Fruit fly (Drosophila melanogaster) whole organism, adult: ENCODE results near the gene CG31249.

Experiments used
- CG11617 ChIP-seq: fragments of 200-800 bp; sonication (Bioruptor generic); optimal IDR thresholded peaks from 2 replicates; lab custom pipeline; 2017; ENCODE audit warnings: mild to moderate bottlenecking, missing biosample characterization, missing genetic modification reagents, missing genetic modification characterization
- CG12768 ChIP-seq: fragments of 200-800 bp; sonication (Bioruptor generic); optimal IDR thresholded peaks from 2 replicates; lab custom pipeline; 2017; ENCODE audit warnings: missing biosample characterization, missing genetic modification characterization, mild to moderate bottlenecking, moderate library complexity, missing genetic modification reagents
- CG14711 ChIP-seq: fragments of 200-800 bp; sonication (Bioruptor generic); optimal IDR thresholded peaks from 2 replicates; lab custom pipeline; 2018; ENCODE audit warnings: missing biosample characterization, mild to moderate bottlenecking, missing genetic modification characterization, moderate library complexity
- CG1620 ChIP-seq: fragments of 200-800 bp; sonication (Bioruptor generic); optimal IDR thresholded peaks from 2 replicates; lab custom pipeline; 2016; ENCODE audit warnings: missing biosample characterization, missing genetic modification characterization
- CG33017 ChIP-seq: fragments of 200-800 bp; sonication (Bioruptor generic); optimal IDR thresholded peaks from 2 replicates; lab custom pipeline; 2018; ENCODE audit warnings: missing biosample characterization, mild to moderate bottlenecking, missing genetic modification characterization, moderate library complexity
- CG5204 ChIP-seq: fragments of 200-800 bp; sonication (Bioruptor generic); optimal IDR thresholded peaks from 2 replicates; lab custom pipeline; 2016; ENCODE audit warnings: missing biosample characterization, missing genetic modification characterization
- CG7045 ChIP-seq: fragments of 200-800 bp; sonication (Bioruptor generic); optimal IDR thresholded peaks from 2 replicates; lab custom pipeline; 2017; ENCODE audit warnings: missing biosample characterization, mild to moderate bottlenecking, missing genetic modification characterization
- CG7101 ChIP-seq: fragments of 200-800 bp; sonication (Bioruptor generic); optimal IDR thresholded peaks from 2 replicates; lab custom pipeline; 2018; ENCODE audit warnings: missing biosample characterization, mild to moderate bottlenecking, missing genetic modification characterization, moderate library complexity
- Clk ChIP-seq: fragments of 200-800 bp; sonication (Bioruptor generic); optimal IDR thresholded peaks from 2 replicates; lab custom pipeline; 2017; ENCODE audit warnings: missing biosample characterization, missing genetic modification characterization
- Crg-1 ChIP-seq: fragments of 200-800 bp; sonication (Bioruptor generic); optimal IDR thresholded peaks from 2 replicates; lab custom pipeline; 2016; ENCODE audit warnings: missing biosample characterization, missing genetic modification characterization
- Hr96 ChIP-seq: fragments of 200-800 bp; sonication (Bioruptor generic); optimal IDR thresholded peaks from 2 replicates; lab custom pipeline; 2016; ENCODE audit warnings: missing biosample characterization, missing genetic modification characterization
- Mnt ChIP-seq: fragments of 200-800 bp; sonication (Bioruptor generic); optimal IDR thresholded peaks from 2 replicates; lab custom pipeline; 2016; ENCODE audit warnings: missing biosample characterization, mild to moderate bottlenecking, missing genetic modification characterization
- bab1 ChIP-seq: fragments of 200-800 bp; sonication (Bioruptor generic); optimal IDR thresholded peaks from 3 replicates; lab custom pipeline; 2019; ENCODE audit warnings: missing biosample characterization, mild to moderate bottlenecking, missing genetic modification characterization, moderate library complexity
- cic ChIP-seq: fragments of 200-800 bp; sonication (Bioruptor generic); optimal IDR thresholded peaks from 2 replicates; lab custom pipeline; 2017; ENCODE audit warnings: missing biosample characterization, mild to moderate bottlenecking, missing genetic modification characterization, moderate library complexity
- cnc ChIP-seq, 2 experiments: fragments of >200 bp; optimal IDR thresholded peaks; 2 replicates each; lab custom pipeline; 2017
- kay ChIP-seq: fragments of 200-800 bp; sonication (Bioruptor generic); peaks from one replicate; lab custom pipeline; 2016; ENCODE audit warnings: missing biosample characterization, missing genetic modification characterization, borderline replicate concordance
- ovo ChIP-seq: fragments of 200-800 bp; sonication (Bioruptor generic); optimal IDR thresholded peaks from 2 replicates; lab custom pipeline; 2016; ENCODE audit warnings: missing biosample characterization, missing genetic modification characterization
- pad ChIP-seq: fragments of 200-800 bp; sonication (Bioruptor generic); optimal IDR thresholded peaks from 3 replicates; lab custom pipeline; 2017; ENCODE audit warnings: missing biosample characterization, missing genetic modification characterization, mild to moderate bottlenecking, moderate library complexity, missing genetic modification reagents
- tj ChIP-seq: fragments of 200-800 bp; sonication (Bioruptor generic); optimal IDR thresholded peaks from 3 replicates; lab custom pipeline; 2017; ENCODE audit warnings: missing biosample characterization, mild to moderate bottlenecking, missing genetic modification characterization, moderate library complexity
- toe ChIP-seq: fragments of 200-800 bp; sonication (Bioruptor generic); optimal IDR thresholded peaks from 2 replicates; lab custom pipeline; 2016; ENCODE audit warnings: missing biosample characterization, missing genetic modification characterization

Gene CG31249

dm6 chr3R:17718760-17719625 lies 32.1 kb upstream of the CG31249 start, which contains the start of gene Pxt:
Gene Pxt (plus strand): TSS chr3R:17719454.
- TF ChIP-seq kay (GFP tag; lab: Kevin White, UChicago) (peak; percentile 90), tj (peak; percentile 83), CG33017 (no peak), CG14711 (tag; lab: Kevin White, UChicago) (no peak)

DNA sequence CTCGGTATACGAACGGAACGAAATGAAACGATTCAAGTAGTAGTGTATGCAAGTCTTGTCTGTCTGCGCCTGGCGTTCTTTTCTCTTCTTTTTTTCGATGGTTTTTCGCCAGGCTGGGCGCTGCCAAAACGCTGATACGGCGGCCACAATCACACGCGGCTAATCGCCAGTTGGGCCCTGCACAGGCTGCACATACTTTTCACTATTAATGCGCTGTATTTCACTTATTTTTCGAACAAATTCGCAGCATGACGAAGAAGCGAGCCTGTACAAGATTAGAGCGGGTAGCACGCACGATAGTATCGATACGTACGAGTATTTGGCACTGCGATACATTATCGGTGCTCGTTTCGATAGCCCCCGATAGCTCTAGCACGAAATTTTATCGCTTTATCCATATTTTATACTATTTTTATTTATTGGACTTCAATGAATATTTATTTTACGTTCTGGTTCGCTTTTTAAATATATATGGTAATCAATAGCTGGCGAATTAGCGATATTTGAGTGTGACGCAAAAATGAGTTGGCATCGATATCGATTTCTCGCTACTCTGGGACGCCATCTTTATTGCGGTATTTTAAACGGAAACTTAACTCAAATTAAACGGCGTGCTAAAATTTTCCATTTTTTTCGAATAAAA lies 31.3 kb upstream of the CG31249 start, which contains the start of gene osa:
Gene osa, minus strand, starts transcription at position 300 of the 643 bp plus-strand sequence.
- TF ChIP-seq CG11617 (GFP tag; lab: Kevin White, UChicago) (no peak), ovo (GFP tag; lab: Kevin White, UChicago) (peak; percentile 49), CG14711 (tag; lab: Kevin White, UChicago) (peak; percentile 33), CG1620 (peak; percentile 10), bab1 (GFP tag; lab: Kevin White, UChicago) (peak; percentile 61), CG7045 (GFP tag; lab: Kevin White, UChicago) (no peak), Clk (GFP tag; lab: Kevin White, UChicago) (no peak), Hr96 (GFP tag; lab: Kevin White, UChicago) (peak; percentile 40), pad (no peak), Crg-1 (GFP tag; lab: Kevin White, UChicago) (peak; percentile 46), tj (no peak), CG5204 (peak; percentile 33), CG7101 (peak; percentile 14), Mnt (GFP tag; lab: Kevin White, UChicago) (peak; percentile 18), kay (GFP tag; lab: Kevin White, UChicago) (no peak), CG12768 (GFP tag; lab: Kevin White, UChicago) (no peak), CG33017 (no peak), toe (peak; percentile 56), cic (GFP tag; lab: Kevin White, UChicago) (no peak), cnc (optimal IDR thresholded peaks at IDR 0.05; lab: Kevin White, UChicago) (no peak)

DNA sequence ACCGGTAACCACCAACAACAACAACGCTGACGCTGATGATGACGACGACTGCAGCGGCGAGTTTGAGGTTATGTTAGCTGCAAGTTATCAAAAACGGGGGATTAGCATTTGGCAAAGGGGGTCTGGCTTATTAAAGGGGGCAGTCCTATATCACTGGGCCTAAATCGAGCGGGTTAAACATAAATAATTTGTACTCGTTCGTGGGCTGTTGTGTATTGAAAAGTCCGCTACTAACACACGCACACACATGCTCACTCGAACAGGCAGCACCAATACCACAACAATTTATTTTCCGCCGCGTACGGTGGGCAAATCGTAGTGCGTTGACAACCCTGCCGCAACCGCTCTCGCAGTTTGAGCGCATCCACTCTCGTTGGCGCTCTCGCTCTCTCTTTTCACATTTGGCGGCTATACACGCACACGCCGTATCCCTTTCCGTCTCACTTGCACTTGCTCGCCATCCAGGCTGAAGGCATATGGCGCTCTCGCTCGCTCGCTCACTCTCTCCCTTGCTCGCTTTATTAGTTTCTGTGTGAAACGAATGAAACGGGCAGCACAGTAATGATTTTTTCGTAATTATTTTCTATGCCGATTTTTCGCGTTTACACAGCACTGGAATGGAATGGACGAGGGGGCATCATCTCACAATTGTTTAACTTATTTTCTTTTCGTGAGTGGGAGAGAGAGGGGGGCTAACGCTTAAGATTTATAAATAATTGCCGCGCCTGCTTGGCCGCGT lies 30.2 kb upstream of the CG31249 start:
- TF ChIP-seq CG33017 (peak; percentile 34), CG14711 (tag; lab: Kevin White, UChicago) (peak; percentile 99), Hr96 (GFP tag; lab: Kevin White, UChicago) (peak; percentile 44), Mnt (GFP tag; lab: Kevin White, UChicago) (peak; percentile 77), cic (GFP tag; lab: Kevin White, UChicago) (peak; percentile 74), pad (peak; percentile 70), CG11617 (GFP tag; lab: Kevin White, UChicago) (peak; percentile 41), toe (peak; percentile 11), CG7101 (peak; percentile 47), CG1620 (peak; percentile 21), ovo (GFP tag; lab: Kevin White, UChicago) (peak; percentile 55), CG12768 (GFP tag; lab: Kevin White, UChicago) (peak; percentile 58), cnc (optimal IDR thresholded peaks at IDR 0.05; lab: Kevin White, UChicago) (no peak), CG7045 (GFP tag; lab: Kevin White, UChicago) (peak; percentile 27), tj (peak; percentile 58), CG5204 (no peak), kay (GFP tag; lab: Kevin White, UChicago) (no peak), Clk (GFP tag; lab: Kevin White, UChicago) (peak; percentile 49), Crg-1 (GFP tag; lab: Kevin White, UChicago) (peak; percentile 66), bab1 (GFP tag; lab: Kevin White, UChicago) (peak; percentile 58)

dm6 chr3R:17714773-17715344 lies 28.0 kb upstream of the CG31249 start:
- TF ChIP-seq pad (peak; percentile 92), kay (GFP tag; lab: Kevin White, UChicago) (no peak)

DNA sequence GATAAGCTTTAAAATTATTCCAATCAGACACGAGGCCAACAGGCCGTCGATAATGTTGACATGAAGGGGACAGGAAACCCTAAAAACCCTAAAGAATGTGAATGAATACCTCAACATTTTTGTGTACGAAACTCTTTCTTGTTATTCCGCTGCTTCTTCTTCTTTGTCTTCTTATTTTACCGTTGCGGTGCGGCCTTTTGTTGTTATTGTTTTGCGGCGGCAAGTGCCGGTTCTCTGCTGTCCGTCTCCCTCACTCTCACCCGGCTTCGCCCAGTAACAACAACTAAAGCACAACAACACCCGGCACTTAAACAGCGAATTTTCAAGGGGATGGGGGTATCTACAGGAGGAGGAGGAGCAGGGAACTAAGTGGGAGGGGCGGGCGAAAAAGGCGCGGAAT lies 27.5 kb upstream of the CG31249 start:
- peak; percentile 33 for TF ChIP-seq cic (GFP tag; lab: Kevin White, UChicago)
- TF ChIP-seq bab1 (GFP tag; lab: Kevin White, UChicago): no peak
- no peak for TF ChIP-seq Hr96 (GFP tag; lab: Kevin White, UChicago)
- peak; percentile 53 for TF ChIP-seq ovo (GFP tag; lab: Kevin White, UChicago)
- no peak for TF ChIP-seq CG7101
- no peak for TF ChIP-seq pad
- no peak for TF ChIP-seq cnc (optimal IDR thresholded peaks at IDR 0.05; lab: Kevin White, UChicago)
- TF ChIP-seq CG12768 (GFP tag; lab: Kevin White, UChicago): no peak
- peak; percentile 56 for TF ChIP-seq tj
- TF ChIP-seq CG14711 (tag; lab: Kevin White, UChicago): peak; percentile 58
- TF ChIP-seq CG5204: no peak
- TF ChIP-seq CG33017: no peak
